Fruit fly (Drosophila melanogaster): ENCODE results near the gene CG5895.

CG5895 gene

DNA sequence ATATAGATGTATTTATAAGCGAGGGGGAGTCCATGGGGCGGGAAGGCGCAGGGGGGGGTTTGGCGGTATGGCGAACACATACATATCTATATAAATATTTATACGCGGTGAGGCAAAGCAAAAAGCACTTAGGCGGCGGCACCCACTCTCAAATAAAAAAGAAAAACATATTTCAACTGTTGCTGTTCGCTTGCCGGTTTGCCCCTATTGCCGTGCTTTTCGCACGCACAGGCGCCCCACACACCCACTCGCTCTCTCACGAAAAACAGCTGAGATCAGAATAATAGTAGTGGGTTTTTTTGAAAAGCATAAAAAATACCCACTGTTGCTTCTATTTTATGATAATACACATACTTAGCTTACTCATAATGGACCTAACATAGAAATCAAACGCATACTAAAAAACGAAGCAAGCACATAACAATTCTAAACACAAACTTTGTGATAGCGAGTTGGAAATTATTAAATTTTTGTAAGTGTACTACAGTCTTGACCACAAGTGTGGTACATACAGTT, 34.1 kb upstream of the CG5895 start (continued):
- no peak for TF ChIP-seq tll (GFP tag; optimal IDR thresholded peaks at IDR 0.05)
- peak; percentile 72 for TF ChIP-seq ERR (GFP tag; optimal IDR thresholded peaks at IDR 0.05)
- peak; percentile 89 for TF ChIP-seq CG12769 (tag; optimal IDR thresholded peaks at IDR 0.05)
- TF ChIP-seq CG32767 (GFP tag; IDR thresholded peaks at IDR 0.05), result peak; percentile 42; the same call in 1 of the 2 replicates
- peak; percentile 70 for TF ChIP-seq tgo (GFP tag; IDR thresholded peaks at IDR 0.05)
- peak; percentile 75 for TF ChIP-seq CG17361 (GFP tag; IDR thresholded peaks at IDR 0.05)
- TF ChIP-seq NC2β (GFP tag; optimal IDR thresholded peaks at IDR 0.05), result peak; percentile 54
- TF ChIP-seq fu2 (GFP tag; optimal IDR thresholded peaks at IDR 0.05), result peak; percentile 80
- peak in 1 of 2 experiments; percentile 33 for TF ChIP-seq Hr78 (GFP tag; optimal IDR thresholded peaks at IDR 0.05)
- TF ChIP-seq CG12744 (GFP tag; optimal IDR thresholded peaks at IDR 0.05), result peak; percentile 69
- no peak for TF ChIP-seq inv (GFP tag; IDR thresholded peaks at IDR 0.05; ENCODE audit: partially characterized antibody)
- TF ChIP-seq phol (tag; optimal IDR thresholded peaks at IDR 0.05), result peak; percentile 64
- peak; percentile 48 for TF ChIP-seq sima (GFP tag; optimal IDR thresholded peaks at IDR 0.05)
- peak; percentile 68 for TF ChIP-seq CG11247 (GFP tag; IDR thresholded peaks at IDR 0.05)
- peak; percentile 40; the same call in 1 of the 2 replicates for TF ChIP-seq MBD-R2 (GFP tag; IDR thresholded peaks at IDR 0.05)
- TF ChIP-seq mirr (GFP tag; optimal IDR thresholded peaks at IDR 0.05), result peak; percentile 81
- TF ChIP-seq seq (GFP tag; IDR thresholded peaks at IDR 0.05), result peak; percentile 62
- peak; percentile 80 for TF ChIP-seq slbo (GFP tag; IDR thresholded peaks at IDR 0.05)
- peak; percentile 31 for TF ChIP-seq CG6813 (GFP tag; optimal IDR thresholded peaks at IDR 0.05)
- peak; percentile 52 for TF ChIP-seq Blimp-1 (GFP tag; optimal IDR thresholded peaks at IDR 0.05)
- TF ChIP-seq CG17568 (GFP tag; optimal IDR thresholded peaks at IDR 0.05), result peak; percentile 52
- peak; percentile 89 for TF ChIP-seq grau (tag; optimal IDR thresholded peaks at IDR 0.05)
- TF ChIP-seq danr (GFP tag; IDR thresholded peaks at IDR 0.05), result peak; percentile 61; the same call in 1 of the 2 replicates
- TF ChIP-seq CG7556 (GFP tag; optimal IDR thresholded peaks at IDR 0.05), result peak; percentile 81
- peak; percentile 67 for TF ChIP-seq slp2 (GFP tag; optimal IDR thresholded peaks at IDR 0.05)
- TF ChIP-seq CG14050 (GFP tag; IDR thresholded peaks at IDR 0.05), result peak; percentile 56; the same call in 2 of the 3 replicates
- TF ChIP-seq vvl (GFP tag; IDR thresholded peaks at IDR 0.05), result no peak; the same call in 1 of the 2 replicates
- TF ChIP-seq CG15479 (GFP tag; optimal IDR thresholded peaks at IDR 0.05), result no peak
- TF ChIP-seq CoRest (tag; optimal IDR thresholded peaks at IDR 0.05), result peak; percentile 83
- TF ChIP-seq CG14965 (GFP tag; optimal IDR thresholded peaks at IDR 0.05; ENCODE audit: borderline replicate concordance), result no peak
- TF ChIP-seq CG7928 (GFP tag; optimal IDR thresholded peaks at IDR 0.05), result peak; percentile 16
- no peak for TF ChIP-seq pfk (GFP tag; optimal IDR thresholded peaks at IDR 0.05)
- peak; percentile 68 for TF ChIP-seq CG8281 (tag; optimal IDR thresholded peaks at IDR 0.05)
- peak; percentile 60; the same call in 1 of the 2 replicates for TF ChIP-seq Adf1 (GFP tag; IDR thresholded peaks at IDR 0.05)
- TF ChIP-seq NK7.1 (GFP tag; optimal IDR thresholded peaks at IDR 0.05), result peak; percentile 72
- no peak for TF ChIP-seq gfzf (GFP tag; optimal IDR thresholded peaks at IDR 0.05)
- TF ChIP-seq hkb (optimal IDR thresholded peaks at IDR 0.05), result no peak
- peak; percentile 62 for TF ChIP-seq hkb (GFP tag; IDR thresholded peaks at IDR 0.05)
- 0 out of 2 replicates have a peak, but pooled peaks have one; percentile 9 for TF ChIP-seq toy (GFP tag; IDR thresholded peaks at IDR 0.05)
- peak; percentile 55; the same call in 1 of the 2 replicates for TF ChIP-seq ranshi (GFP tag; IDR thresholded peaks at IDR 0.05)
- TF ChIP-seq az2 (GFP tag; optimal IDR thresholded peaks at IDR 0.05), result peak; percentile 60
- no peak for TF ChIP-seq psq (GFP tag; optimal IDR thresholded peaks at IDR 0.05)
- no peak for TF ChIP-seq CG1647 (GFP tag; optimal IDR thresholded peaks at IDR 0.05)
- peak; percentile 4 for TF ChIP-seq Bdp1 (GFP tag; optimal IDR thresholded peaks at IDR 0.05)
- TF ChIP-seq al (GFP tag; IDR thresholded peaks at IDR 0.05), result peak; percentile 65; the same call in 1 of the 2 replicates
- peak; percentile 22 for TF ChIP-seq Asciz (GFP tag; optimal IDR thresholded peaks at IDR 0.05)
- no peak for TF ChIP-seq CG2199 (GFP tag; IDR thresholded peaks at IDR 0.05)
- TF ChIP-seq pb (GFP tag; optimal IDR thresholded peaks at IDR 0.05), result peak; percentile 60
- peak; percentile 95 for TF ChIP-seq crol (GFP tag; IDR thresholded peaks at IDR 0.05)
- peak; percentile 19 for TF ChIP-seq cato (GFP tag; optimal IDR thresholded peaks at IDR 0.05; ENCODE audit: borderline replicate concordance)
